Fruit fly (Drosophila melanogaster): ENCODE results near the gene mthl7.

The mthl7 gene

dm6 chr3L:8219687-8220086 is 39.4 kb upstream of the mthl7 start:
- TF ChIP-seq Hey (tag; optimal IDR thresholded peaks at IDR 0.05), result peak; percentile 65
- TF ChIP-seq CG1529 (GFP tag; optimal IDR thresholded peaks at IDR 0.05), result no peak
- TF ChIP-seq abd-A (tag; optimal IDR thresholded peaks at IDR 0.05), result peak; percentile 89
- peak; percentile 30 for TF ChIP-seq CG13894 (tag; optimal IDR thresholded peaks at IDR 0.05)
- TF ChIP-seq Ets65A (GFP tag), result peak; percentile 50
- peak; percentile 71 for TF ChIP-seq sd (tag; optimal IDR thresholded peaks at IDR 0.05)
- no peak for TF ChIP-seq shn (GFP tag; optimal IDR thresholded peaks at IDR 0.05)
- no peak for TF ChIP-seq wdn (GFP tag; IDR thresholded peaks at IDR 0.05)

DNA sequence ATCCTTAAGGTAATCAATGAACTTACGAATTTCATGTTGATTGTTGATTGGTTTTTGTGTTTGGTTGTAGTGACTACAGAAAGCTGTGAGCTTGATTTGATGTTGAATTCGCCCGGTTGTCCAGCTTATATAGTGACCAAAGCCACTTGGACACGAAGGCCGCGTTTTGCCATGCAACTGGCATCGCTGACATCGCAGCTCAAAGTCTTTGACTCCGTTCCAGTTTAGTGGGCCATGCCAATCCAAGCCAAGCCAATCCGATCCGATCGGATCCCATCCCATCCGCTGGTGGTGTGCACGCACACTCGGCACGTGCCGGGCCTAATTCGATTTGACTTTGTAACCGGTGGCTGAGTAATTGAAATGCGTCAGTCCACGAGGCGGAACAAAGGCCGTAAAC is 38.6 kb upstream of the mthl7 start, which contains the start of gene CG13674:
CG13674 (minus strand) TSS at position 101 of the 400 bp plus-strand sequence.
- TF ChIP-seq Hey (tag; optimal IDR thresholded peaks at IDR 0.05) (peak; percentile 65), CG8290 (GFP tag; optimal IDR thresholded peaks at IDR 0.05) (no peak), CG8290 (tag; optimal IDR thresholded peaks at IDR 0.05) (no peak)

DNA sequence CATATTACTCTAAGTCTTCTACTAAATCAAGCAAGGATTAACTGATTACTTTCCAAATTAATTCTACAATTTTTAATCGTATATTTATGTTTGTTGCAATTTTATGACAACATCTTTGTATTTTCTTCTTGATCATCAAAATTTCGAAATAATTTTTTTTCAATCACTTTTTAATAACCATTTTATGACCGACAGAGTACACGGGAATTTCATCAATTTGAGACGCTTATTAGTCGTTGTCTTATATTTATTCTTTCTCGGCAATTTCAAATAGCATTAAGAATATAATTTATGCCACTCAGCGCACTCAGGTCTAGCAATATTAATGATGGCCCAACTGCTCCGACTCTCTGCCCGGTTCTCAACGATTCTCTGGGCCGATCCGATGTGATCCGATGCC is 34.7 kb upstream of the mthl7 start, which contains the start of gene CG8012:
CG8012 (plus strand) TSS at position 301 of the 400 bp plus-strand sequence.
- TF ChIP-seq Lim3 (GFP tag; IDR thresholded peaks at IDR 0.05) (no peak), CG11696 (GFP tag; IDR thresholded peaks at IDR 0.05) (no peak), ken (GFP tag; IDR thresholded peaks at IDR 0.05) (no peak), pzg (GFP tag; optimal IDR thresholded peaks at IDR 0.05) (no peak), CG2889 (GFP tag; IDR thresholded peaks at IDR 0.05) (no peak), maf-S (GFP tag; optimal IDR thresholded peaks at IDR 0.05) (no peak), ab (GFP tag; optimal IDR thresholded peaks at IDR 0.05) (no peak), pho (GFP tag; optimal IDR thresholded peaks at IDR 0.05) (no peak), CG15696 (tag; optimal IDR thresholded peaks at IDR 0.05) (no peak), CG15073 (GFP tag; optimal IDR thresholded peaks at IDR 0.05) (no peak), CG10209 (GFP tag; optimal IDR thresholded peaks at IDR 0.05) (no peak), Gug (GFP tag; IDR thresholded peaks at IDR 0.05) (no peak), CG10979 (tag; optimal IDR thresholded peaks at IDR 0.05) (no peak)

- TF ChIP-seq CG6854 (GFP tag; optimal IDR thresholded peaks at IDR 0.05) (no peak), Ets65A (GFP tag) (peak; percentile 90), CG10979 (tag; optimal IDR thresholded peaks at IDR 0.05) (no peak), CG17568 (GFP tag; optimal IDR thresholded peaks at IDR 0.05) (no peak)
Observed at dm6 chr3L:8211590-8211989, 31.3 kb upstream of the mthl7 start, which contains the start of gene CG8006. CG8006 (plus strand) TSS chr3L:8211890.

DNA sequence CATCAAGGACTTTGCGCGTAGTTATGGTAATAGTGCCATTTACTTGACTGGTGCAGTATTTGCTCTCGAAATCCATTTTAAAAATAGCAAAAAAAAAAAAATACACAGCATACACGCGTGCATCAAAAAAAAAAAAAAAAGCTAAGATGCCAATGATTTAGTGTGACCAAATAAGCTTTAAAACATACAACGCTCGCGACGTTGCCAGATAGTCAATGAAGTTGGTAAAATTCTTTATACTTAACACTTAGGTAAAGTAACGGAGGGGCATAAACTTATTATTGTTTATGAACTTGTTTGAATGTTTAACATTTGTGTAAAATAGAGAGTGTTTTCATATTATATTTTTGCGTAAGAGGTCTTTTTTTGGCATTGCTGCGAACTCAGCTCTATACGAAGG is 30.3 kb upstream of the mthl7 start, which contains the start of gene tut:
tut (minus strand) TSS at position 148 of the 400 bp plus-strand sequence.
- peak; percentile 37 for TF ChIP-seq gfzf (GFP tag; optimal IDR thresholded peaks at IDR 0.05)
- peak; percentile 91 for TF ChIP-seq stwl (tag; optimal IDR thresholded peaks at IDR 0.05)
- no peak for TF ChIP-seq inv (GFP tag; IDR thresholded peaks at IDR 0.05; ENCODE audit: partially characterized antibody)

DNA sequence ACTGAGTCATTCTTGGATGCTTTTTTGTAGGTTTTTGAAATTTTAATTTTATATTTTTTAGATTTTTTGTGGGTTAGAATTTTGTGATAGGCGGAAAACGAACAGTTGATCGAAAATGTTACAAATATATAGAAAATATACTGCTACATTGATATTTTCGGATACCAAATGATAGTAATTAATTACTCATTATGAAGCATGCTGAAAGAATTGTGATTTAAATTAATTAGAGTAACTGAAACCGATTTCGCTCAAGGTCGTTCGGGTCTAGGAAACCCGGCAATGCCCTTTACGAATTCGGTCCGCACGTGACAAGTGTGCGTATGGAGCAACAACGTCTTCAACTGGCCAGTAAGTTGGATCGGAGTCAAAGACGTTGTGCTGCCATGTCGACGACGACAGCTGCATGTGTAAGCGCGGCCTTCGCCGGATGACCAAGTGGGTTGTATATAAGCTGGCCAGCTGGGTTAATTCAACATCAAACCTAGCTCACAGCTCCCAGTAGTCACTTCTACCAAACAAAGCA is 22.1 kb upstream of the mthl7 start, which contains the start of the genes CG7366 and CG13679:
CG7366 (minus strand) TSS at position 101 of the 526 bp plus-strand sequence.
CG13679 (plus strand) TSS at position 476 of the 526 bp plus-strand sequence.
- TF ChIP-seq Opbp (GFP tag; IDR thresholded peaks at IDR 0.05; ENCODE audit: partially characterized antibody) (no peak), CG11560 (tag; IDR thresholded peaks at IDR 0.05) (no peak), CG8290 (GFP tag; optimal IDR thresholded peaks at IDR 0.05) (no peak), CG8290 (tag; optimal IDR thresholded peaks at IDR 0.05) (no peak), zen (tag; optimal IDR thresholded peaks at IDR 0.05) (no peak), CkIIα-i1 (GFP tag; IDR thresholded peaks at IDR 0.05) (no peak), CG7963 (GFP tag; IDR thresholded peaks at IDR 0.05; ENCODE audit: partially characterized antibody) (no peak), Elba2 (GFP tag; optimal IDR thresholded peaks at IDR 0.05) (no peak), dan (GFP tag; IDR thresholded peaks at IDR 0.05) (no peak), CG10979 (tag; optimal IDR thresholded peaks at IDR 0.05) (no peak), sob (GFP tag; IDR thresholded peaks at IDR 0.05) (no peak), org-1 (GFP tag; optimal IDR thresholded peaks at IDR 0.05) (no peak), Xbp1 (GFP tag; optimal IDR thresholded peaks at IDR 0.05) (no peak)
